Fruit fly (Drosophila melanogaster) whole organism, embryonic: ENCODE results near the gene CG17190.

Experiments used
- Abd-B ChIP-seq: fragments of 200-800 bp; sonication (Bioruptor generic); optimal IDR thresholded peaks from 2 replicates; lab custom pipeline; 2018; ENCODE audit warnings: missing biosample characterization, mild to moderate bottlenecking, missing genetic modification characterization, moderate library complexity
- Blimp-1 ChIP-seq: fragments of 200-800 bp; sonication (Bioruptor generic); optimal IDR thresholded peaks from 3 replicates; lab custom pipeline; 2018; ENCODE audit warnings: missing biosample characterization, missing genetic modification characterization, mild to moderate bottlenecking, moderate library complexity, missing genetic modification reagents
- CG10321 ChIP-seq: fragments of 200-800 bp; sonication (Bioruptor generic); IDR thresholded peaks from 2 replicates; pipeline ENCODE4 v1.3.6; 2022; ENCODE audit warnings: missing biosample characterization, missing genetic modification characterization
- CG10431 ChIP-seq: fragments of 200-800 bp; sonication (Bioruptor generic); optimal IDR thresholded peaks from 3 replicates; lab custom pipeline; 2018; ENCODE audit warnings: missing biosample characterization, mild to moderate bottlenecking, missing genetic modification characterization
- CG10543 ChIP-seq: fragments of 200-800 bp; sonication (Bioruptor generic); optimal IDR thresholded peaks from 3 replicates; lab custom pipeline; 2017; ENCODE audit warnings: missing biosample characterization, mild to moderate bottlenecking, missing genetic modification characterization, moderate library complexity
- CG11085 ChIP-seq: fragments of 200-800 bp; sonication (Bioruptor generic); IDR thresholded peaks from 2 replicates; pipeline ENCODE4 v1.3.6; 2022; ENCODE audit warnings: missing biosample characterization, missing genetic modification characterization
- CG13894 ChIP-seq: fragments of 200-800 bp; sonication (Bioruptor generic); optimal IDR thresholded peaks from 3 replicates; lab custom pipeline; 2018; ENCODE audit warnings: missing biosample characterization, mild to moderate bottlenecking, missing genetic modification characterization, moderate library complexity
- CG15011 ChIP-seq: fragments of 200-800 bp; sonication (Bioruptor generic); optimal IDR thresholded peaks from 3 replicates; lab custom pipeline; 2018; ENCODE audit warnings: missing biosample characterization, mild to moderate bottlenecking, missing genetic modification characterization
- CG15269 ChIP-seq: fragments of 200-800 bp; sonication (Bioruptor generic); optimal IDR thresholded peaks from 2 replicates; lab custom pipeline; 2018; ENCODE audit warnings: missing biosample characterization, mild to moderate bottlenecking, missing genetic modification characterization, moderate library complexity
- CG15696 ChIP-seq: fragments of 200-800 bp; sonication (Bioruptor generic); optimal IDR thresholded peaks from 2 replicates; lab custom pipeline; 2019; ENCODE audit warnings: missing biosample characterization, mild to moderate bottlenecking, missing genetic modification characterization, moderate library complexity
- CG17829 ChIP-seq: fragments of 200-800 bp; optimal IDR thresholded peaks from 2 replicates; lab custom pipeline; 2019; ENCODE audit warnings: missing biosample characterization, mild to moderate bottlenecking, missing genetic modification characterization, moderate library complexity
- CG17912 ChIP-seq: fragments of 200-800 bp; sonication (Bioruptor generic); optimal IDR thresholded peaks from 2 replicates; lab custom pipeline; 2018; ENCODE audit warnings: missing biosample characterization, mild to moderate bottlenecking, missing genetic modification characterization
- CG34376 ChIP-seq: fragments of 200-800 bp; sonication (Bioruptor generic); optimal IDR thresholded peaks from 2 replicates; lab custom pipeline; 2018; ENCODE audit warnings: missing biosample characterization, mild to moderate bottlenecking, missing genetic modification characterization
- CG3838 ChIP-seq: fragments of 200-800 bp; sonication (Bioruptor generic); optimal IDR thresholded peaks from 3 replicates; lab custom pipeline; 2016; ENCODE audit warnings: missing biosample characterization, missing genetic modification characterization
- CG6272 ChIP-seq: fragments of 200-800 bp; sonication (Bioruptor generic); IDR thresholded peaks from 2 replicates; pipeline ENCODE4 v1.3.6; 2022; ENCODE audit warnings: missing biosample characterization, missing genetic modification characterization
- CG7963 ChIP-seq: fragments of 200-800 bp; sonication (Bioruptor generic); IDR thresholded peaks from 3 replicates; pipeline ENCODE4 v1.3.6; 2022; ENCODE audit warnings: missing biosample characterization, missing genetic modification characterization; ENCODE audit not compliant: partially characterized antibody
- CG8290 ChIP-seq, 3 experiments: fragments of 200-800 bp; sonication (Bioruptor generic); optimal IDR thresholded peaks; 2 replicates each; lab custom pipeline; 2016 to 2019; ENCODE audit warnings: missing biosample characterization in 3 of 3, missing genetic modification characterization in 3 of 3, mild to moderate bottlenecking in 2 of 3, moderate library complexity in 1 of 3
- D ChIP-seq, 2 experiments: fragments of 200-800 bp in 1 of 2; fragments of >200 bp in 1 of 2; sonication (Bioruptor generic) in 1 of 2; optimal IDR thresholded peaks; 2 replicates in 1 of 2; 3 replicates in 1 of 2; lab custom pipeline; 2017; ENCODE audit warnings: mild to moderate bottlenecking in 1 of 2, missing biosample characterization in 1 of 2, missing genetic modification characterization in 1 of 2, missing genetic modification reagents in 1 of 2
- Dll ChIP-seq: fragments of 200-800 bp; sonication (Bioruptor generic); IDR thresholded peaks from 4 replicates; pipeline ENCODE4 v1.3.6; 2022; ENCODE audit warnings: missing biosample characterization, missing genetic modification characterization; ENCODE audit not compliant: partially characterized antibody
- Doc2 ChIP-seq: fragments of 200-800 bp; sonication (Bioruptor generic); IDR thresholded peaks from 2 replicates; pipeline ENCODE4 v1.3.6; 2022; ENCODE audit warnings: missing biosample characterization, missing genetic modification characterization
- ERR ChIP-seq: fragments of 200-800 bp; sonication (Bioruptor generic); optimal IDR thresholded peaks from 2 replicates; lab custom pipeline; 2016; ENCODE audit warnings: missing biosample characterization, missing genetic modification characterization
- Elba2 ChIP-seq: fragments of 200-800 bp; sonication (Bioruptor generic); optimal IDR thresholded peaks from 3 replicates; lab custom pipeline; 2016; ENCODE audit warnings: missing biosample characterization, missing genetic modification characterization
- Gsc ChIP-seq: fragments of 200-800 bp; sonication (Bioruptor generic); IDR thresholded peaks from 2 replicates; pipeline ENCODE4 v1.3.6; 2022; ENCODE audit warnings: missing biosample characterization, missing genetic modification characterization
- HLH4C ChIP-seq: fragments of 200-800 bp; sonication (Bioruptor generic); IDR thresholded peaks from 3 replicates; pipeline ENCODE4 v1.3.6; 2022; ENCODE audit warnings: missing biosample characterization, missing genetic modification characterization; ENCODE audit not compliant: partially characterized antibody
- Hmr ChIP-seq: fragments of 200-800 bp; sonication (Bioruptor generic); optimal IDR thresholded peaks from 3 replicates; lab custom pipeline; 2017; ENCODE audit warnings: mild to moderate bottlenecking, missing biosample characterization, missing genetic modification reagents, missing genetic modification characterization
- Kr ChIP-seq: fragments of 200-800 bp; sonication (Bioruptor generic); optimal IDR thresholded peaks from 2 replicates; lab custom pipeline; 2017; ENCODE audit warnings: missing biosample characterization, mild to moderate bottlenecking, missing genetic modification characterization
- NK7.1 ChIP-seq: fragments of 200-800 bp; sonication (Bioruptor generic); optimal IDR thresholded peaks from 3 replicates; lab custom pipeline; 2016; ENCODE audit warnings: missing biosample characterization, missing genetic modification characterization
- Ravus ChIP-seq: fragments of 200-800 bp; sonication (Bioruptor generic); IDR thresholded peaks from 2 replicates; pipeline ENCODE4 v1.3.6; 2022; ENCODE audit warnings: missing biosample characterization, missing genetic modification characterization
- TFAM ChIP-seq: fragments of 200-800 bp; sonication (Bioruptor generic); optimal IDR thresholded peaks from 2 replicates; lab custom pipeline; 2017; ENCODE audit warnings: missing biosample characterization, missing genetic modification characterization, inconsistent platforms
- chm ChIP-seq: fragments of 200-800 bp; sonication (Bioruptor generic); IDR thresholded peaks from 2 replicates; pipeline ENCODE4 v1.3.6; 2022; ENCODE audit warnings: missing biosample characterization, missing genetic modification characterization
- en ChIP-seq: fragments of 200-800 bp; sonication (Bioruptor generic); optimal IDR thresholded peaks from 2 replicates; lab custom pipeline; 2016; ENCODE audit warnings: missing biosample characterization, missing genetic modification characterization
- esg ChIP-seq: fragments of 200-800 bp; sonication (Bioruptor generic); conservative IDR thresholded peaks from 2 replicates; pipeline ENCODE4 v1.3.6; 2022; ENCODE audit warnings: missing biosample characterization, missing genetic modification characterization
- fru ChIP-seq: fragments of >200 bp; optimal IDR thresholded peaks from 2 replicates; lab custom pipeline; 2017
- gce ChIP-seq: fragments of 200-800 bp; sonication (Bioruptor generic); IDR thresholded peaks from 3 replicates; pipeline ENCODE4 v1.3.6; 2022; ENCODE audit warnings: missing biosample characterization, missing genetic modification characterization
- gcm2 ChIP-seq: fragments of 200-800 bp; sonication (Bioruptor generic); optimal IDR thresholded peaks from 2 replicates; lab custom pipeline; 2016; ENCODE audit warnings: missing biosample characterization, missing genetic modification characterization
- gfzf ChIP-seq: fragments of 200-800 bp; sonication (Bioruptor generic); optimal IDR thresholded peaks from 2 replicates; lab custom pipeline; 2016; ENCODE audit warnings: missing biosample characterization, mild to moderate bottlenecking, missing genetic modification characterization, moderate library complexity
- hbn ChIP-seq: fragments of 200-800 bp; sonication (Bioruptor generic); IDR thresholded peaks from 2 replicates; pipeline ENCODE4 v1.3.6; 2022; ENCODE audit warnings: missing biosample characterization, missing genetic modification characterization; ENCODE audit not compliant: partially characterized antibody
- jigr1 ChIP-seq: fragments of 200-800 bp; sonication (Bioruptor generic); IDR thresholded peaks from 3 replicates; pipeline ENCODE4 v1.3.6; 2022; ENCODE audit warnings: missing biosample characterization, missing genetic modification characterization
- lilli ChIP-seq: fragments of 200-800 bp; sonication (Bioruptor generic); optimal IDR thresholded peaks from 3 replicates; lab custom pipeline; 2016; ENCODE audit warnings: missing biosample characterization, missing genetic modification characterization
- lola ChIP-seq, 3 experiments: fragments of >200 bp in 2 of 3; fragments of 200-800 bp in 1 of 3; sonication (Bioruptor generic) in 1 of 3; optimal IDR thresholded peaks; 2 replicates each; lab custom pipeline; 2017 to 2019; ENCODE audit warnings: missing biosample characterization in 3 of 3, missing genetic modification characterization in 3 of 3, mild to moderate bottlenecking in 1 of 3, moderate library complexity in 1 of 3
- org-1 ChIP-seq: fragments of 200-800 bp; sonication (Bioruptor generic); optimal IDR thresholded peaks from 2 replicates; lab custom pipeline; 2017; ENCODE audit warnings: missing biosample characterization, missing genetic modification characterization
- pb ChIP-seq: fragments of 200-800 bp; sonication (Bioruptor generic); optimal IDR thresholded peaks from 3 replicates; lab custom pipeline; 2016; ENCODE audit warnings: missing biosample characterization, missing genetic modification characterization
- pita ChIP-seq: fragments of 200-800 bp; sonication (Bioruptor generic); optimal IDR thresholded peaks from 2 replicates; lab custom pipeline; 2017; ENCODE audit warnings: missing biosample characterization, mild to moderate bottlenecking, missing genetic modification characterization
- ro ChIP-seq: fragments of 200-800 bp; sonication (Bioruptor generic); IDR thresholded peaks from 2 replicates; pipeline ENCODE4 v1.3.6; 2022; ENCODE audit warnings: missing biosample characterization, missing genetic modification characterization
- shn ChIP-seq: fragments of 200-800 bp; sonication (Bioruptor generic); optimal IDR thresholded peaks from 3 replicates; lab custom pipeline; 2016; ENCODE audit warnings: missing biosample characterization, missing genetic modification characterization
- sima ChIP-seq: fragments of 200-800 bp; sonication (Bioruptor generic); optimal IDR thresholded peaks from 2 replicates; lab custom pipeline; 2016; ENCODE audit warnings: missing biosample characterization, missing genetic modification characterization
- sqz ChIP-seq: fragments of 200-800 bp; sonication (Bioruptor generic); optimal IDR thresholded peaks from 3 replicates; lab custom pipeline; 2018; ENCODE audit warnings: missing biosample characterization, mild to moderate bottlenecking, missing genetic modification characterization
- tup ChIP-seq: fragments of 200-800 bp; sonication (Bioruptor generic); optimal IDR thresholded peaks from 2 replicates; lab custom pipeline; 2016; ENCODE audit warnings: missing biosample characterization, mild to moderate bottlenecking, missing genetic modification characterization, moderate library complexity
- z ChIP-seq: fragments of 200-800 bp; sonication (Bioruptor generic); IDR thresholded peaks from 3 replicates; pipeline ENCODE4 v1.3.6; 2022; ENCODE audit warnings: missing biosample characterization, missing genetic modification characterization

CG17190 gene

dm6 chr3R:20035887-20036286 lies 22.6 kb upstream of the CG17190 start, which contains the start of gene Regnase-1 (continued):
- TF ChIP-seq Elba2 (GFP tag; lab: Kevin White, UChicago) (peak; percentile 39), Blimp-1 (GFP tag; lab: Kevin White, UChicago) (peak; percentile 79), CG11085 (GFP tag; lab: Robert Waterston, UW) (peak; percentile 84; the same call in 1 of the 2 replicates), gcm2 (GFP tag; lab: Kevin White, UChicago) (peak; percentile 74), Ravus (peak; percentile 35; the same call in 1 of the 2 replicates), jigr1 (no peak), ERR (GFP tag; lab: Kevin White, UChicago) (peak; percentile 76), lola (GFP tag; optimal IDR thresholded peaks at IDR 0.05; lab: Kevin White, UChicago) (peak in 1 of 3 experiments; percentile 67), CG17829 (peak; percentile 90), tup (GFP tag; lab: Kevin White, UChicago) (peak; percentile 64), CG10543 (GFP tag; lab: Kevin White, UChicago) (peak; percentile 92), gce (GFP tag; lab: Robert Waterston, UW) (peak; percentile 95), gfzf (GFP tag; lab: Kevin White, UChicago) (peak; percentile 43), TFAM (GFP tag; lab: Kevin White, UChicago) (peak; percentile 89), pb (GFP tag; lab: Kevin White, UChicago) (peak; percentile 89), Kr (GFP tag; lab: Kevin White, UChicago) (peak; percentile 36), Hmr (peak; percentile 97), shn (GFP tag; lab: Kevin White, UChicago) (peak; percentile 93), CG8290 (GFP tag; optimal IDR thresholded peaks at IDR 0.05; lab: Kevin White, UChicago) (peak; percentile 91), CG8290 (tag; optimal IDR thresholded peaks at IDR 0.05; lab: Kevin White, UChicago) (peak; percentile 87 to 97), CG15269 (tag; lab: Kevin White, UChicago) (peak; percentile 91), hbn (GFP tag; lab: Robert Waterston, UW) (peak; percentile 95), Gsc (GFP tag; lab: Robert Waterston, UW) (no peak), sqz (peak; percentile 92), ro (GFP tag; lab: Robert Waterston, UW) (no peak), D (optimal IDR thresholded peaks at IDR 0.05; lab: Kevin White, UChicago) (peak; percentile 78), D (GFP tag; optimal IDR thresholded peaks at IDR 0.05; lab: Kevin White, UChicago) (peak; percentile 86), NK7.1 (GFP tag; lab: Kevin White, UChicago) (peak; percentile 84), CG7963 (GFP tag; lab: Robert Waterston, UW) (peak; percentile 95), CG10431 (GFP tag; lab: Kevin White, UChicago) (peak; percentile 88), CG17912 (GFP tag; lab: Kevin White, UChicago) (peak; percentile 97), CG15011 (peak; percentile 92), CG6272 (GFP tag; lab: Robert Waterston, UW) (peak; percentile 77), sima (GFP tag; lab: Kevin White, UChicago) (peak; percentile 77), org-1 (GFP tag; lab: Kevin White, UChicago) (peak; percentile 83), esg (GFP tag; lab: Robert Waterston, UW) (0 out of 2 replicates have a peak, but pooled peaks have one; percentile 15), CG10321 (GFP tag; lab: Robert Waterston, UW) (peak; percentile 66), z (GFP tag; lab: Robert Waterston, UW) (peak; percentile 57; the same call in 1 of the 3 replicates), Dll (peak; percentile 95), lilli (GFP tag; lab: Kevin White, UChicago) (peak; percentile 84), CG13894 (tag; lab: Kevin White, UChicago) (peak; percentile 92), CG15696 (tag; lab: Kevin White, UChicago) (peak; percentile 60), CG34376 (GFP tag; lab: Kevin White, UChicago) (peak; percentile 97), en (peak; percentile 89), Abd-B (peak; percentile 16), chm (GFP tag; lab: Robert Waterston, UW) (peak; percentile 97), HLH4C (GFP tag; lab: Robert Waterston, UW) (peak; percentile 93), fru (lab: Kevin White, UChicago) (no peak), Doc2 (GFP tag; lab: Robert Waterston, UW) (no peak), CG3838 (peak; percentile 82), pita (GFP tag; lab: Kevin White, UChicago) (no peak)
